Worm (Caenorhabditis elegans): ENCODE data around the gene M163.21.
A peak's percentile ranks its signal among the peaks of the same experiment; 100 is the strongest.

DNA sequence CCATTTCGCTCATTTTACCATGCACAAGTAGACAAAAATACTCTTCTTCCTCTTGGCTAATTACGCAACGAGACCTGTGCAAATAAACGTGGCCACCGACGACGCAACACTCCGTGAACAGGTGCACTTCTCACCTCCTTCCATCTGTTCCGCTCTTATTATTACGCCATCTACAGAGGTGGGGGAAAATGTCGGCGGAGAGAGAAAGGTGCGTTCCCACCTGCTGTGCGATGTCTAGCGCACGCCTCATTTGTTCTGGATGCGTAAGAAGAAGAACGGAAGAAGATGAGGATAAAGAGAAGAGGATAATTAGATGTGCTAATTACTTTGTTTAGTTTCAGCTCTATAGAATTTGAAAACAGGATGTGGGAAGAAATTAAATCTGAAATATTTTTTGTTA is 19.9 kb downstream of the M163.21 start:
- TF ChIP-seq tbx-11 (GFP tag; IDR thresholded peaks at IDR 0.05) (no peak), ama-1 (optimal IDR thresholded peaks at IDR 0.05) (no peak), hmg-4 (GFP tag; optimal IDR thresholded peaks at IDR 0.05) (peak; percentile 55), hmbx-1 (tag; optimal IDR thresholded peaks at IDR 0.05) (no peak), ets-7 (tag; optimal IDR thresholded peaks at IDR 0.05) (peak; percentile 75), flt-1 (GFP tag; IDR thresholded peaks at IDR 0.05) (0 out of 2 replicates have a peak, but pooled peaks have one; percentile 45), tbx-37 (GFP tag; conservative IDR thresholded peaks at IDR 0.05) (no peak; the same call in 1 of the 2 replicates), pes-1 (GFP tag; IDR thresholded peaks at IDR 0.05) (no peak; the same call in 1 of the 2 replicates), hnd-1 (tag; optimal IDR thresholded peaks at IDR 0.05) (no peak)

Measured in whole organism, early embryonic.